Worm (Caenorhabditis elegans): ENCODE measurements around the gene rgs-11.

ce11 chrX:14931443-14931842 is 32.9 kb upstream of the rgs-11 start:
- TF ChIP-seq pat-9 (tag; optimal IDR thresholded peaks at IDR 0.05) (no peak), ceh-34 (tag; optimal IDR thresholded peaks at IDR 0.05) (no peak), pha-4 (tag; optimal IDR thresholded peaks at IDR 0.05) (no peak), ama-1 (optimal IDR thresholded peaks at IDR 0.05) (no peak), F13H6.1 (tag; optimal IDR thresholded peaks at IDR 0.05) (no peak), nhr-11 (tag; optimal IDR thresholded peaks at IDR 0.05) (no peak), pqm-1 (tag; optimal IDR thresholded peaks at IDR 0.05) (no peak), C38D4.7 (GFP tag; optimal IDR thresholded peaks at IDR 0.05) (no peak), hlh-30 (tag; optimal IDR thresholded peaks at IDR 0.05; ENCODE audit: insufficient read depth) (no peak), sox-4 (tag; optimal IDR thresholded peaks at IDR 0.05) (no peak), hlh-8 (tag; optimal IDR thresholded peaks at IDR 0.05) (no peak), ceh-14 (tag; optimal IDR thresholded peaks at IDR 0.05) (no peak), pros-1 (tag; optimal IDR thresholded peaks at IDR 0.05) (no peak), ztf-16 (tag; optimal IDR thresholded peaks at IDR 0.05) (no peak)
